Worm (Caenorhabditis elegans) whole organism, L4 larva: ENCODE data around the gene C39D10.5.

Experiments
- F37D6.2 ChIP-seq: sonication (generic microtip); optimal IDR thresholded peaks from 2 replicates; lab custom pipeline; 2016; ENCODE audit warnings: mild to moderate bottlenecking, missing genetic modification characterization, missing compliant biosample characterization
- Y105C5A.15 ChIP-seq: fragments of 200-800 bp; sonication (Bioruptor generic); IDR thresholded peaks from 2 replicates; pipeline ENCODE4 v1.3.6; 2022; ENCODE audit warnings: missing genetic modification characterization, missing compliant biosample characterization
- Y48G9A.11 ChIP-seq: fragments of 200-800 bp; sonication (Bioruptor generic); IDR thresholded peaks from 2 replicates; pipeline ENCODE4 v1.3.6; 2022; ENCODE audit warnings: missing genetic modification reagents, missing genetic modification characterization, missing compliant biosample characterization
- Y75B8A.6 ChIP-seq: fragments of 200-800 bp; sonication (Bioruptor generic); IDR thresholded peaks from 2 replicates; pipeline ENCODE4 v1.3.6; 2022; ENCODE audit warnings: missing genetic modification reagents, missing genetic modification characterization, missing compliant biosample characterization
- ZK337.2 ChIP-seq: fragments of 200-800 bp; sonication (Bioruptor generic); IDR thresholded peaks from 2 replicates; pipeline ENCODE4 v1.3.6; 2022; ENCODE audit warnings: missing genetic modification reagents, missing genetic modification characterization, missing compliant biosample characterization
- aha-1 ChIP-seq: fragments of 150-350 bp; peaks from one replicate; lab custom pipeline; 2014; ENCODE audit warnings: missing biosample characterization, missing genetic modification characterization
- aly-2 ChIP-seq: sonication (generic microtip); optimal IDR thresholded peaks from 2 replicates; lab custom pipeline; 2018; ENCODE audit warnings: missing biosample characterization, missing genetic modification characterization
- ceh-20 ChIP-seq: fragments of 200-800 bp; sonication (Bioruptor generic); IDR thresholded peaks from 2 replicates; pipeline ENCODE4 v1.3.6; 2022; ENCODE audit warnings: missing genetic modification reagents, missing genetic modification characterization, missing compliant biosample characterization
- ceh-44 ChIP-seq: fragments of 200-800 bp; sonication (Bioruptor generic); IDR thresholded peaks from 2 replicates; pipeline ENCODE4 v1.3.6; 2022; ENCODE audit warnings: missing genetic modification reagents, missing genetic modification characterization, missing compliant biosample characterization
- ceh-62 ChIP-seq: sonication (generic microtip); optimal IDR thresholded peaks from 2 replicates; lab custom pipeline; 2017; ENCODE audit warnings: missing biosample characterization, missing genetic modification characterization
- cey-2 ChIP-seq: sonication (generic microtip); optimal IDR thresholded peaks from 3 replicates; lab custom pipeline; 2017; ENCODE audit warnings: missing genetic modification characterization, mild to moderate bottlenecking, missing compliant biosample characterization, antibody characterized with exemption, borderline replicate concordance; ENCODE audit not compliant: insufficient read depth
- daf-16 ChIP-seq, 3 experiments: sonication (generic microtip); optimal IDR thresholded peaks; 2 replicates each; lab custom pipeline; 2016 to 2017; ENCODE audit warnings: missing genetic modification characterization in 3 of 3, missing genetic modification reagents in 3 of 3, mild to moderate bottlenecking in 2 of 3, missing compliant biosample characterization in 2 of 3, missing biosample characterization in 1 of 3, moderate library complexity in 1 of 3
- daf-19 ChIP-seq: fragments of 200-800 bp; sonication (Bioruptor generic); conservative IDR thresholded peaks from 2 replicates; pipeline ENCODE4 v1.3.6; 2022; ENCODE audit warnings: missing genetic modification characterization, missing compliant biosample characterization
- dmd-6 ChIP-seq: fragments of 200-800 bp; sonication (Bioruptor generic); IDR thresholded peaks from 2 replicates; pipeline ENCODE4 v1.3.6; 2022; ENCODE audit warnings: missing genetic modification reagents, missing genetic modification characterization, missing compliant biosample characterization
- egl-27 ChIP-seq: sonication (generic microtip); optimal IDR thresholded peaks from 3 replicates; lab custom pipeline; 2017; ENCODE audit warnings: missing biosample characterization, missing genetic modification reagents, missing genetic modification characterization
- egl-43 ChIP-seq: fragments of 200-800 bp; sonication (Bioruptor generic); IDR thresholded peaks from 2 replicates; pipeline ENCODE4 v1.3.6; 2022; ENCODE audit warnings: missing genetic modification reagents, missing genetic modification characterization, missing compliant biosample characterization
- hlh-11 ChIP-seq: fragments of 200-800 bp; sonication (Bioruptor generic); optimal IDR thresholded peaks from 2 replicates; lab custom pipeline; 2018; ENCODE audit warnings: mild to moderate bottlenecking, missing genetic modification characterization, missing compliant biosample characterization
- lim-7 ChIP-seq: fragments of 200-800 bp; sonication (Bioruptor generic); IDR thresholded peaks from 2 replicates; pipeline ENCODE4 v1.3.6; 2022; ENCODE audit warnings: missing genetic modification characterization, missing compliant biosample characterization
- lin-15B ChIP-seq: fragments of 150-350 bp; sonication (generic microtip); optimal IDR thresholded peaks from 3 replicates; lab custom pipeline; 2014; ENCODE audit warnings: missing biosample characterization, missing genetic modification characterization
- lin-29 ChIP-seq: fragments of 200-800 bp; sonication (Bioruptor generic); IDR thresholded peaks from 2 replicates; pipeline ENCODE4 v1.3.6; 2022; ENCODE audit warnings: missing genetic modification reagents, missing genetic modification characterization, missing compliant biosample characterization
- lin-39 ChIP-seq: fragments of 150-350 bp; optimal IDR thresholded peaks from 2 replicates; lab custom pipeline; 2014; ENCODE audit warnings: missing biosample characterization, missing genetic modification reagents, missing genetic modification characterization
- lsy-2 ChIP-seq, 2 experiments: fragments of 150-350 bp in 1 of 2; sonication (generic microtip) in 1 of 2; optimal IDR thresholded peaks; 2 replicates each; lab custom pipeline; 2014 to 2017; ENCODE audit warnings: missing biosample characterization in 2 of 2, missing genetic modification characterization in 2 of 2
- mdl-1 ChIP-seq, 2 experiments: fragments of 150-350 bp in 1 of 2; sonication (generic microtip) in 1 of 2; optimal IDR thresholded peaks; 2 replicates each; lab custom pipeline; 2014 to 2017; ENCODE audit warnings: missing biosample characterization in 2 of 2, missing genetic modification characterization in 2 of 2
- mes-2 ChIP-seq: sonication (generic microtip); optimal IDR thresholded peaks from 2 replicates; lab custom pipeline; 2016; ENCODE audit warnings: missing genotype, mild to moderate bottlenecking, missing genetic modification characterization, missing compliant biosample characterization; ENCODE audit not compliant: poor library complexity, severe bottlenecking
- mxl-3 ChIP-seq: fragments of 200-800 bp; sonication (Bioruptor generic); optimal IDR thresholded peaks from 2 replicates; lab custom pipeline; 2018; ENCODE audit warnings: mild to moderate bottlenecking, missing genetic modification characterization, missing compliant biosample characterization
- nhr-10 ChIP-seq: fragments of 150-350 bp; optimal IDR thresholded peaks from 2 replicates; lab custom pipeline; 2014; ENCODE audit warnings: missing biosample characterization, missing genetic modification characterization
- nhr-11 ChIP-seq: fragments of 150-350 bp; optimal IDR thresholded peaks from 2 replicates; lab custom pipeline; 2014; ENCODE audit warnings: missing biosample characterization, missing genetic modification characterization
- nhr-237 ChIP-seq: sonication (generic microtip); optimal IDR thresholded peaks from 2 replicates; lab custom pipeline; 2017; ENCODE audit warnings: missing biosample characterization, missing genetic modification characterization
- nhr-25 ChIP-seq: sonication (generic microtip); optimal IDR thresholded peaks from 2 replicates; lab custom pipeline; 2017; ENCODE audit warnings: missing genetic modification characterization, mild to moderate bottlenecking, missing compliant biosample characterization, antibody characterized with exemption, moderate library complexity, borderline replicate concordance; ENCODE audit not compliant: insufficient read depth
- nhr-28 ChIP-seq: fragments of 150-350 bp; optimal IDR thresholded peaks from 2 replicates; lab custom pipeline; 2014; ENCODE audit warnings: missing biosample characterization, missing genetic modification characterization
- nhr-76 ChIP-seq: fragments of 150-350 bp; optimal IDR thresholded peaks from 2 replicates; lab custom pipeline; 2014; ENCODE audit warnings: missing biosample characterization, missing genetic modification characterization
- pha-4 ChIP-seq, 2 experiments: fragments of 150-350 bp in 1 of 2; fragments of 200-800 bp in 1 of 2; sonication (Bioruptor generic) in 1 of 2; IDR thresholded peaks in 1 of 2; optimal IDR thresholded peaks in 1 of 2; 2 replicates each; pipeline versions ENCODE4 v1.3.6 to Lab custom; 2014 to 2022; ENCODE audit warnings: missing genetic modification characterization in 2 of 2, missing genetic modification reagents in 2 of 2, missing biosample characterization in 1 of 2, missing compliant biosample characterization in 1 of 2
- php-3 ChIP-seq: fragments of 200-800 bp; sonication (Bioruptor generic); IDR thresholded peaks from 2 replicates; pipeline ENCODE4 v1.3.6; 2022; ENCODE audit warnings: missing genetic modification reagents, missing genetic modification characterization, missing compliant biosample characterization
- pqm-1 ChIP-seq: sonication (generic microtip); optimal IDR thresholded peaks from 2 replicates; lab custom pipeline; 2017; ENCODE audit warnings: missing biosample characterization, missing genetic modification characterization
- saeg-2 ChIP-seq: fragments of 200-800 bp; sonication (Bioruptor generic); IDR thresholded peaks from 2 replicates; pipeline ENCODE4 v1.3.6; 2022; ENCODE audit warnings: missing genetic modification reagents, missing genetic modification characterization, missing compliant biosample characterization
- skn-1 ChIP-seq: fragments of 150-350 bp; optimal IDR thresholded peaks from 2 replicates; lab custom pipeline; 2014; ENCODE audit warnings: missing biosample characterization, missing genetic modification characterization
- snpc-4 ChIP-seq: fragments of 150-350 bp; optimal IDR thresholded peaks from 2 replicates; lab custom pipeline; 2014; ENCODE audit warnings: missing biosample characterization, missing genetic modification characterization
- unc-130 ChIP-seq: sonication (generic microtip); optimal IDR thresholded peaks from 2 replicates; lab custom pipeline; 2016; ENCODE audit warnings: missing genetic modification reagents, missing genetic modification characterization, missing compliant biosample characterization
- unc-39 ChIP-seq: sonication (generic microtip); optimal IDR thresholded peaks from 2 replicates; lab custom pipeline; 2017; ENCODE audit warnings: missing biosample characterization, missing genetic modification characterization
- vab-7 ChIP-seq: fragments of 200-800 bp; sonication (Bioruptor generic); IDR thresholded peaks from 2 replicates; pipeline ENCODE4 v1.3.6; 2022; ENCODE audit warnings: missing genetic modification reagents, missing genetic modification characterization, missing compliant biosample characterization
- zag-1 ChIP-seq: fragments of 150-350 bp; optimal IDR thresholded peaks from 2 replicates; lab custom pipeline; 2014; ENCODE audit warnings: missing biosample characterization, missing genetic modification characterization
- zfp-2 ChIP-seq: sonication (generic microtip); optimal IDR thresholded peaks from 2 replicates; lab custom pipeline; 2016; ENCODE audit warnings: mild to moderate bottlenecking, missing genetic modification characterization, missing compliant biosample characterization
- zip-2 ChIP-seq: fragments of 150-350 bp; optimal IDR thresholded peaks from 2 replicates; lab custom pipeline; 2014; ENCODE audit warnings: missing biosample characterization, missing genetic modification characterization
- ztf-11 ChIP-seq: fragments of 150-350 bp; optimal IDR thresholded peaks from 2 replicates; lab custom pipeline; 2014; ENCODE audit warnings: missing biosample characterization, missing genetic modification characterization
- ztf-7 ChIP-seq: fragments of 150-350 bp; optimal IDR thresholded peaks from 2 replicates; lab custom pipeline; 2014; ENCODE audit warnings: missing biosample characterization, missing genetic modification characterization

The C39D10.5 gene

DNA sequence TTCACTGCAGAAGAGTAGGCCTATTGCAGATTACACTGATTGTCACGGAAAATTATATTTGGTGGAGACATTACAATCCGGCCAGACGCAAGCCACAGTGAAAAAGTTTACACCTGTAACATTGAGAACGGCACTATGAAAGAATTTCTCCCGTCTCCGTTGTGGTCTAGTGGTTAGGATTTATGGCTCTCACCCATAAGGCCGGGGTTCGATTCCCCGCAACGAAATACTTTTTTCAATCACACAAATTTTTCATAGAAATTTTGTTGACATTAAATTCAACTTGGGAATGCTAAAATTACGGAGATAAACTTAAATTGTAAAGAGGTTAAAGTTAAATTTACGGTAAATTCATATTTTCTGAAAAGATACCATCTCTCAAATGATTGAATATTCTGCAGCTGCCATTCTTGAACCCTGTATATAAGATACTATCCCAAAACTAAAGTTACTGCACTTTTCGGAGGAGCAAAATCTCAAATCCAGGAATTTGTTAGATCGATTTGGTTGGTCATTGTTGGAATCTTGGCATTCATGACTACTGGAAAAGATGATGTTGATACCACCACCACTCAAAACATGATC is 14.3 kb upstream of the C39D10.5 start, which contains the start of gene C39D10.1 (continued):
- TF ChIP-seq nhr-25 (tag; lab: Kevin White, UChicago) = no peak
- TF ChIP-seq Y48G9A.11 = peak; percentile 38; the same call in 1 of the 2 replicates
- TF ChIP-seq zip-2 (tag; lab: Kevin White, UChicago) = peak; percentile 53
- TF ChIP-seq nhr-237 (tag; lab: Kevin White, UChicago) = no peak
- TF ChIP-seq Y105C5A.15 (GFP tag; lab: Robert Waterston, UW) = no peak
- TF ChIP-seq pha-4 (GFP tag; IDR thresholded peaks at IDR 0.05; lab: Robert Waterston, UW) = peak; percentile 67; the same call in 1 of the 2 replicates
- TF ChIP-seq pha-4 (tag; optimal IDR thresholded peaks at IDR 0.05; lab: Kevin White, UChicago) = no peak
- no peak for TF ChIP-seq lin-29
- 0 out of 2 replicates have a peak, but pooled peaks have one; percentile 26 for TF ChIP-seq Y75B8A.6 (GFP tag; lab: Robert Waterston, UW)
- peak; percentile 79 for TF ChIP-seq vab-7 (GFP tag; lab: Robert Waterston, UW)
- no peak for TF ChIP-seq snpc-4 (tag; lab: Kevin White, UChicago)
- TF ChIP-seq unc-130 (GFP tag; lab: Kevin White, UChicago) = peak; percentile 29
- TF ChIP-seq, all 104 proteins: peak for 31

DNA sequence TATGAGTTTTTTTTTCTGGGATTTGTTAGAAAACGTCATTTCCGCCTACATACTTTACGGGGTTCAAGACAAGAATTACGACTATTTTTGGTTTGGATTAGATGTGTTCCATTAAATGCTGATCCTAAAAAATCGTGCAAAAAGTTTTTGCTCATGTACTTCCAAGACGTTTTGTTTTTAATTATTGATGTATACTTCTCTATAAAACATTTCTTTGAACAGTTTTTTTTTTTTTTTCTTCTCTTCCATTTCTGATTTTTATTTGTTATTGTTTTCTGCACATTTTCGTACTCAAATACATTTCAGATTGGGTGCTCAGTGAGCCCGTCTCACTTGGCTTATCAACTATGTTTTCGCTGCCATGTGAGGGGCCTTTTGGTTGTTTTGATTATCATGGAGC is 10.8 kb upstream of the C39D10.5 start, which contains the start of gene C39D10.11:
TSS of gene C39D10.11 (plus strand) at position 301 of the 400 bp plus-strand sequence.
- TF ChIP-seq zfp-2 (tag; lab: Kevin White, UChicago) (no peak), daf-16 (GFP tag; optimal IDR thresholded peaks at IDR 0.05; lab: Kevin White, UChicago) (no peak), daf-16 (tag; optimal IDR thresholded peaks at IDR 0.05; lab: Kevin White, UChicago) (peak; percentile 23)

DNA sequence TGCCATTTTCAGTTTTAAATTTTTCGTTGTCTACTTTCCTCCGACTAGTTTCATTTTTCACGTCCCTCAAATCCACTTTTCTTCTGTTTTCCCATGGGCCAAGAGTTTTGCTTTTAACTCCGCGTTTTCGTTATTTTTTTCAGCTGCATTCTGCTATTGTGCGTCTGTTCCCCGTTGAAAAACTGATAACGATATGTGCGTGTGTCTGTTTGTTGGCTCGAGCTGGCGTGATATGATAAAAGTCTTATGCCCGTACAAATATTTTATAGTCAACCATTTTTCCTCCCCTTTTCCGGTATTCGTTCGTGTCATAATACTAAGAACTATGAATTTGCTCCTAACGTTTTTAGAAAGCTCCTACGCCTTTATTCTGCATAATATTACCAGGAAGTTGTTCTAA is 9.6 kb upstream of the C39D10.5 start:
- TF ChIP-seq nhr-28 (tag; lab: Kevin White, UChicago) = peak; percentile 86
- no peak for TF ChIP-seq pha-4 (GFP tag; IDR thresholded peaks at IDR 0.05; lab: Robert Waterston, UW)
- TF ChIP-seq pha-4 (tag; optimal IDR thresholded peaks at IDR 0.05; lab: Kevin White, UChicago) = no peak
- no peak for TF ChIP-seq ceh-20 (GFP tag; lab: Robert Waterston, UW)
- TF ChIP-seq php-3 = 0 out of 2 replicates have a peak, but pooled peaks have one; percentile 12
- no peak for TF ChIP-seq mxl-3 (GFP tag; lab: Kevin White, UChicago)
- TF ChIP-seq zag-1 = no peak
- TF ChIP-seq ztf-7 = no peak
- TF ChIP-seq hlh-11 = peak; percentile 46
- TF ChIP-seq ZK337.2 = no peak
- no peak for TF ChIP-seq daf-16 (GFP tag; optimal IDR thresholded peaks at IDR 0.05; lab: Kevin White, UChicago)
- peak; percentile 45 for TF ChIP-seq daf-16 (tag; optimal IDR thresholded peaks at IDR 0.05; lab: Kevin White, UChicago)
- no peak for TF ChIP-seq ztf-11 (tag; lab: Kevin White, UChicago)
- TF ChIP-seq nhr-11 (tag; lab: Kevin White, UChicago) = no peak
- TF ChIP-seq saeg-2 (GFP tag; lab: Robert Waterston, UW) = no peak
- no peak for TF ChIP-seq lsy-2 (tag; optimal IDR thresholded peaks at IDR 0.05; lab: Kevin White, UChicago)
- no peak for TF ChIP-seq lin-15B (tag; lab: Kevin White, UChicago)
- TF ChIP-seq daf-19 (GFP tag; lab: Robert Waterston, UW) = no peak
- TF ChIP-seq egl-27 = no peak
- no peak for TF ChIP-seq F37D6.2 (tag; lab: Kevin White, UChicago)
- TF ChIP-seq aly-2 (tag; lab: Kevin White, UChicago) = no peak
- no peak; the same call in 1 of the 2 replicates for TF ChIP-seq dmd-6
- TF ChIP-seq vab-7 (GFP tag; lab: Robert Waterston, UW) = no peak
- no peak for TF ChIP-seq aha-1 (tag; lab: Kevin White, UChicago)
- no peak for TF ChIP-seq nhr-10 (tag; lab: Kevin White, UChicago)
- TF ChIP-seq cey-2 (tag; lab: Kevin White, UChicago) = no peak
- no peak for TF ChIP-seq egl-43 (GFP tag; lab: Robert Waterston, UW)
- TF ChIP-seq lin-29 = no peak
- no peak for TF ChIP-seq unc-39 (tag; lab: Kevin White, UChicago)
- peak; percentile 64 for TF ChIP-seq pqm-1 (tag; lab: Kevin White, UChicago)
- no peak for TF ChIP-seq nhr-76 (tag; lab: Kevin White, UChicago)
- TF ChIP-seq skn-1 (tag; lab: Kevin White, UChicago) = no peak
- TF ChIP-seq lim-7 = no peak
- no peak for TF ChIP-seq lin-39 (tag; lab: Kevin White, UChicago)
- TF ChIP-seq ceh-62 (tag; lab: Kevin White, UChicago) = no peak
- TF ChIP-seq mes-2 = no peak
- TF ChIP-seq ceh-44 = no peak
- TF ChIP-seq mdl-1 (tag; optimal IDR thresholded peaks at IDR 0.05; lab: Kevin White, UChicago) = no peak
